Worm (Caenorhabditis elegans) whole organism, L3 larva: ENCODE measurements around the gene R02D5.9.

Experiments used
- ZK546.5 ChIP-seq: sonication (generic microtip); optimal IDR thresholded peaks from 2 replicates; lab custom pipeline; 2017; ENCODE audit warnings: missing biosample characterization, missing genetic modification characterization
- aly-2 ChIP-seq: fragments of 150-350 bp; optimal IDR thresholded peaks from 2 replicates; lab custom pipeline; 2014; ENCODE audit warnings: missing biosample characterization, missing genetic modification characterization
- ama-1 ChIP-seq: fragments of 150-350 bp; optimal IDR thresholded peaks from 2 replicates; lab custom pipeline; 2018
- ceh-28 ChIP-seq: fragments of 150-350 bp; optimal IDR thresholded peaks from 2 replicates; lab custom pipeline; 2014; ENCODE audit warnings: missing biosample characterization, missing genetic modification reagents, missing genetic modification characterization
- ceh-9 ChIP-seq: sonication (generic microtip); optimal IDR thresholded peaks from 2 replicates; lab custom pipeline; 2018; ENCODE audit warnings: missing biosample characterization, missing genetic modification characterization
- daf-12 ChIP-seq: fragments of 150-350 bp; optimal IDR thresholded peaks from 2 replicates; lab custom pipeline; 2014; ENCODE audit warnings: missing biosample characterization, missing genetic modification reagents, missing genetic modification characterization
- egl-27 ChIP-seq: sonication (generic microtip); optimal IDR thresholded peaks from 4 replicates; lab custom pipeline; 2017; ENCODE audit warnings: missing biosample characterization, missing genetic modification reagents, missing genetic modification characterization
- egl-5 ChIP-seq: fragments of 150-350 bp; optimal IDR thresholded peaks from 2 replicates; lab custom pipeline; 2017; ENCODE audit warnings: missing biosample characterization, missing genetic modification reagents, missing genetic modification characterization, inconsistent platforms
- elt-1 ChIP-seq: fragments of 150-350 bp; optimal IDR thresholded peaks from 2 replicates; lab custom pipeline; 2014; ENCODE audit warnings: missing biosample characterization, missing genetic modification characterization
- elt-2 ChIP-seq: sonication (generic microtip); optimal IDR thresholded peaks from 2 replicates; lab custom pipeline; 2016; ENCODE audit warnings: missing genetic modification reagents, mild to moderate bottlenecking, missing genetic modification characterization, missing compliant biosample characterization
- elt-3 ChIP-seq, 3 experiments: fragments of 150-350 bp in 1 of 3; sonication (generic microtip) in 2 of 3; optimal IDR thresholded peaks; 2 replicates in 2 of 3; 4 replicates in 1 of 3; lab custom pipeline; 2014 to 2017; ENCODE audit warnings: missing biosample characterization in 3 of 3, missing genetic modification characterization in 3 of 3
- eor-1 ChIP-seq, 2 experiments: fragments of 150-350 bp; optimal IDR thresholded peaks; 2 replicates each; lab custom pipeline; 2014 to 2018; ENCODE audit warnings: missing biosample characterization in 2 of 2, missing genetic modification characterization in 2 of 2
- fkh-10 ChIP-seq: sonication (generic microtip); optimal IDR thresholded peaks from 2 replicates; lab custom pipeline; 2017; ENCODE audit warnings: missing biosample characterization, missing genetic modification reagents, missing genetic modification characterization
- jun-1 ChIP-seq: fragments of 150-350 bp; optimal IDR thresholded peaks from 2 replicates; lab custom pipeline; 2014; ENCODE audit warnings: missing biosample characterization, missing genetic modification reagents, missing genetic modification characterization
- lin-39 ChIP-seq: fragments of 150-350 bp; optimal IDR thresholded peaks from 2 replicates; lab custom pipeline; 2018; ENCODE audit warnings: missing biosample characterization, missing genetic modification reagents, missing genetic modification characterization
- lsy-12 ChIP-seq: sonication (generic microtip); optimal IDR thresholded peaks from 2 replicates; lab custom pipeline; 2016; ENCODE audit warnings: mild to moderate bottlenecking, missing genetic modification characterization, missing compliant biosample characterization
- mdl-1 ChIP-seq: fragments of 150-350 bp; optimal IDR thresholded peaks from 2 replicates; lab custom pipeline; 2014; ENCODE audit warnings: missing biosample characterization, missing genetic modification characterization
- mml-1 ChIP-seq: fragments of 150-350 bp; sonication (generic microtip); optimal IDR thresholded peaks from 3 replicates; lab custom pipeline; 2014; ENCODE audit warnings: missing biosample characterization, missing genetic modification characterization
- nfya-1 ChIP-seq: sonication (generic microtip); optimal IDR thresholded peaks from 2 replicates; lab custom pipeline; 2017; ENCODE audit warnings: missing genetic modification characterization, mild to moderate bottlenecking, missing compliant biosample characterization, antibody characterized with exemption, moderate library complexity; ENCODE audit not compliant: insufficient read depth
- nhr-11 ChIP-seq: fragments of 150-350 bp; optimal IDR thresholded peaks from 2 replicates; lab custom pipeline; 2014; ENCODE audit warnings: missing biosample characterization, missing genetic modification characterization
- nhr-12 ChIP-seq: fragments of 150-350 bp; optimal IDR thresholded peaks from 2 replicates; lab custom pipeline; 2014; ENCODE audit warnings: missing biosample characterization, missing genetic modification characterization
- nhr-23 ChIP-seq: fragments of 150-350 bp; optimal IDR thresholded peaks from 2 replicates; lab custom pipeline; 2014; ENCODE audit warnings: missing biosample characterization, missing genetic modification reagents, missing genetic modification characterization
- nhr-25 ChIP-seq: sonication (generic microtip); optimal IDR thresholded peaks from 2 replicates; lab custom pipeline; 2017; ENCODE audit warnings: missing biosample characterization, missing genetic modification characterization
- nhr-28 ChIP-seq: fragments of 150-350 bp; optimal IDR thresholded peaks from 2 replicates; lab custom pipeline; 2014; ENCODE audit warnings: missing biosample characterization, missing genetic modification characterization
- nhr-43 ChIP-seq: sonication (generic microtip); optimal IDR thresholded peaks from 2 replicates; lab custom pipeline; 2016; ENCODE audit warnings: mild to moderate bottlenecking, missing genetic modification characterization, missing compliant biosample characterization; ENCODE audit not compliant: poor library complexity, severe bottlenecking
- nhr-76 ChIP-seq: fragments of 150-350 bp; sonication (generic microtip); optimal IDR thresholded peaks from 5 replicates; lab custom pipeline; 2014; ENCODE audit warnings: missing biosample characterization, missing genetic modification characterization
- nhr-77 ChIP-seq: fragments of 150-350 bp; optimal IDR thresholded peaks from 2 replicates; lab custom pipeline; 2014; ENCODE audit warnings: missing biosample characterization, missing genetic modification characterization
- pha-4 ChIP-seq: fragments of 150-350 bp; optimal IDR thresholded peaks from 2 replicates; lab custom pipeline; 2014; ENCODE audit warnings: missing biosample characterization, missing genetic modification reagents, missing genetic modification characterization
- pqm-1 ChIP-seq: fragments of 150-350 bp; optimal IDR thresholded peaks from 2 replicates; lab custom pipeline; 2017; ENCODE audit warnings: missing biosample characterization, missing genetic modification characterization, inconsistent platforms
- sea-2 ChIP-seq: fragments of 150-350 bp; sonication (generic microtip); optimal IDR thresholded peaks from 4 replicates; lab custom pipeline; 2014; ENCODE audit warnings: missing biosample characterization, missing genetic modification reagents, missing genetic modification characterization
- skn-1 ChIP-seq: fragments of 150-350 bp; optimal IDR thresholded peaks from 2 replicates; lab custom pipeline; 2014; ENCODE audit warnings: missing biosample characterization, missing genetic modification characterization
- tbx-2 ChIP-seq: sonication (generic microtip); optimal IDR thresholded peaks from 2 replicates; lab custom pipeline; 2016; ENCODE audit warnings: mild to moderate bottlenecking, missing genetic modification characterization, missing compliant biosample characterization
- ztf-11 ChIP-seq: fragments of 150-350 bp; optimal IDR thresholded peaks from 2 replicates; lab custom pipeline; 2014; ENCODE audit warnings: missing biosample characterization, missing genetic modification characterization
- ztf-4 ChIP-seq: fragments of 150-350 bp; optimal IDR thresholded peaks from 2 replicates; lab custom pipeline; 2014; ENCODE audit warnings: missing biosample characterization, missing genetic modification characterization

R02D5.9 gene

DNA sequence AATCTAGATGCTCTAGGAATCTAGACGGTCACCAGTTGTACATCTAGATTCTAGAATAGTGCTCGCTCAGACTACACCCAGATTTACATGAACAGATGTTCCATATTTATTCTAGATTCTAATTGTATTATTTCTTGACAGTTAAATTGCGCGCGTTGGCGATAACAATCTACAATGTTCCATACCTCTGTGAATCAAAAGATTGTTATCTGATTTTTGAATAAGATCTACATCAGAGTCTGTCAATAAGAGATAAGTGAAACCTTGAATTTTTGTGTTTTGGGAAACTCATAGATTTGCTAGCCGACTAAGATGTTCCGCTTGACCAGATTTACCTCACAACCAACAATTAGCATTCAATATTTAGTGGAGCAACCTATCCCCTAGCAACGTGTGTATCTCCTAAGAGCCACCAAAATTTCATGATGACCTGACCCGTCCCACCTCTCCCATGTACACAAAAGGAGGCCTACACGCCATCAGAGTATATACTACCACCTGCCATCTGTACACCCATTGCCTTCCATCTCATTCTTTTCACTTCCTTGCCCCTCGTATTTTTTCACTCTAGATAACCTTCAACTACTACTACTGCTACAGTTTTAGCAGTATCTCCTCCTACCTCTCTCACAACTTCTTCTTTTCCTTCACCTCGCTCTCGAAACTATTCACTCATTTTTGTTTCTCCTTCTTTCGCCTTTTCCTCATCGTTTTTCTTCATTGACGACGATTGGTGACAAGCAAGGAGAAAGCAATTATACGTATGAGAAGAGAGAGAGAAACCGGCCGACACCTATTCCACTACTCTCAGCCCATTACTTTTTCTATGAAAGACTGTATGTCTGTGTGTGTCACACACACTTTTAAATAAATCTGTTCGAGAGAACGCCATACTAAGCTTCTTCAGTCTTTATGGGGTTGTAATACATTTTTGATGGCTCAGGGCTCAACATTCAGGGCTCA, 3.9 kb downstream of the R02D5.9 start:
- TF ChIP-seq nhr-28 (no peak), nhr-11 (tag; lab: Kevin White, UChicago) (no peak), egl-5 (tag; lab: Kevin White, UChicago) (peak; percentile 59), nhr-12 (tag; lab: Kevin White, UChicago) (no peak), mml-1 (tag; lab: Kevin White, UChicago) (no peak), elt-3 (tag; optimal IDR thresholded peaks at IDR 0.05; lab: Kevin White, UChicago) (peak in 1 of 3 experiments; percentile 15), lin-39 (tag; lab: Kevin White, UChicago) (no peak), nhr-76 (tag; lab: Kevin White, UChicago) (no peak), ceh-28 (tag; lab: Kevin White, UChicago) (no peak), daf-12 (no peak), elt-1 (tag; lab: Kevin White, UChicago) (peak; percentile 100), tbx-2 (no peak), nhr-23 (tag; lab: Kevin White, UChicago) (peak; percentile 91), nfya-1 (tag; lab: Kevin White, UChicago) (peak; percentile 1), nhr-25 (peak; percentile 70)
- TF ChIP-seq, all 47 proteins: peak for 6

ce11 chrV:14505745-14506214, 5.1 kb downstream of the R02D5.9 start:
- peak; percentile 46 for TF ChIP-seq jun-1
- peak; percentile 84 for TF ChIP-seq elt-2 (tag; lab: Kevin White, UChicago)
- no peak for TF ChIP-seq ceh-9 (tag; lab: Kevin White, UChicago)
- peak in 2 of 3 experiments; percentile 30 to 93 for TF ChIP-seq elt-3 (tag; optimal IDR thresholded peaks at IDR 0.05; lab: Kevin White, UChicago)
- TF ChIP-seq nhr-25: peak; percentile 65
- peak; percentile 42 for TF ChIP-seq pqm-1 (tag; lab: Kevin White, UChicago)
- peak; percentile 78 for TF ChIP-seq nhr-43 (tag; lab: Kevin White, UChicago)
- no peak for TF ChIP-seq daf-12
- TF ChIP-seq elt-1 (tag; lab: Kevin White, UChicago): peak; percentile 95
- peak; percentile 67 for TF ChIP-seq nhr-23 (tag; lab: Kevin White, UChicago)
- TF ChIP-seq ztf-11: no peak
- peak; percentile 2 for TF ChIP-seq egl-27 (tag; lab: Kevin White, UChicago)

DNA sequence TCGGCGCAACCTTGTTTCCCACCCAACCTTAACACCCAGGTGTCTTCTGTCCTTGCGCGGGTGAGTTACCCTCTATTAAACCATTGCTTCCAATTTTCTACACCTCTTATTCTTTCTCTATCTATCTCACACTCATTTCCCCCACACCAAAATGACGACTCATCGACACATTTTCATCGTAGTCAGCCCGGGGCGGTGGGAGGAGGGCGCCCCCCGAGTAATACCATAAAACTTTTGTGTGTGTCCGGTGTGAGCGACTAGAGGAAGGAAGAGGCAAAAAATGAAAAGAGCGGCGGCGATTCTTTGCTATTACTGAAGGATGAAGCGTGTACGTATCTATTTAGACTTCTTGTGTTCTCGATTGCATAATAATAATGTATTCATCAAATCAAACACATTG, 6.1 kb downstream of the R02D5.9 start:
- TF ChIP-seq sea-2 (GFP tag; lab: Kevin White, UChicago) (no peak), ama-1 (lab: Kevin White, UChicago) (no peak), mdl-1 (tag; lab: Kevin White, UChicago) (no peak), elt-2 (tag; lab: Kevin White, UChicago) (peak; percentile 2), daf-12 (no peak)

- TF ChIP-seq fkh-10 (GFP tag; lab: Kevin White, UChicago): no peak
- no peak for TF ChIP-seq sea-2 (GFP tag; lab: Kevin White, UChicago)
- no peak for TF ChIP-seq eor-1 (tag; optimal IDR thresholded peaks at IDR 0.05; lab: Kevin White, UChicago)
- no peak for TF ChIP-seq pqm-1 (tag; lab: Kevin White, UChicago)
- TF ChIP-seq aly-2 (tag; lab: Kevin White, UChicago): no peak
- TF ChIP-seq ceh-28 (tag; lab: Kevin White, UChicago): no peak
- no peak for TF ChIP-seq ZK546.5 (tag; lab: Kevin White, UChicago)
- TF ChIP-seq ztf-4 (tag; lab: Kevin White, UChicago): no peak
- TF ChIP-seq mdl-1 (tag; lab: Kevin White, UChicago): no peak
- no peak for TF ChIP-seq elt-2 (tag; lab: Kevin White, UChicago)
- no peak for TF ChIP-seq lsy-12 (tag; lab: Kevin White, UChicago)
- TF ChIP-seq elt-3 (tag; optimal IDR thresholded peaks at IDR 0.05; lab: Kevin White, UChicago): no peak
Observed at ce11 chrV:14504120-14504519, 6.8 kb downstream of the R02D5.9 start.

- TF ChIP-seq elt-2 (tag; lab: Kevin White, UChicago) (peak; percentile 86), eor-1 (tag; optimal IDR thresholded peaks at IDR 0.05; lab: Kevin White, UChicago) (no peak), pha-4 (tag; lab: Kevin White, UChicago) (peak; percentile 36), mml-1 (tag; lab: Kevin White, UChicago) (no peak), nfya-1 (tag; lab: Kevin White, UChicago) (peak; percentile 37), skn-1 (no peak), pqm-1 (tag; lab: Kevin White, UChicago) (peak; percentile 81), jun-1 (peak; percentile 43), nhr-77 (tag; lab: Kevin White, UChicago) (no peak)
Observed at ce11 chrV:14503065-14503464, 7.9 kb downstream of the R02D5.9 start.
